Worm (Caenorhabditis elegans) whole organism, early embryonic: ENCODE results near the gene nish-1.

Source experiments
- ets-7 ChIP-seq: sonication (generic microtip); optimal IDR thresholded peaks from 2 replicates; lab custom pipeline; 2016; ENCODE audit warnings: missing genotype, missing genetic modification characterization, missing compliant biosample characterization
- hmbx-1 ChIP-seq: sonication (generic microtip); optimal IDR thresholded peaks from 2 replicates; lab custom pipeline; 2016; ENCODE audit warnings: mild to moderate bottlenecking, missing genetic modification characterization, missing compliant biosample characterization
- pes-1 ChIP-seq: fragments of 200-800 bp; sonication (Bioruptor generic); IDR thresholded peaks from 2 replicates; pipeline ENCODE4 v1.3.6; 2022; ENCODE audit warnings: missing genetic modification reagents, missing genetic modification characterization, missing compliant biosample characterization

DNA sequence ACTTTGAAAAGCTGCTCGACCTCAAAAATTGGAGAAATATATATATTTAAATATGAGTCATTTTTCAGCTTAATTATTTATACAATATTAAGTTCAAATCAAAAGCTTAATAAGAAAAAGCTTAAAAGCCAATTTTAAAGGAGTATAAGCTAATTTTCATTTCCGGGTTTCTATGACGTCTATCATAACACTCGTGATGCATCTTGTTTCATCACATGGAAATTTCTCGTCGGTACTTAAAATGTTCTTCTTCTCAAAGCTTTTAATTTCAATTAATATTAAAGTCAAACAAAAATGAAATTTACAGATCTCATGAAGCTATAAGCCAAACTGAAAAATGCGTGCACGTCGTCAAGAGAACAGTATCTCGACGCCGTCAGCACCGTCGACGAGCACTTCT, 55.6 kb downstream of the nish-1 start, which contains the start of gene rbr-2:
- TF ChIP-seq ets-7 (tag; lab: Kevin White, UChicago) = no peak
- no peak for TF ChIP-seq hmbx-1 (tag; lab: Kevin White, UChicago)
- no peak for TF ChIP-seq pes-1
